Worm (Caenorhabditis elegans): ENCODE data around the gene C35D6.13.
"Not testable (repeated sequence)": the region's sequence is repeated elsewhere in the genome, so short reads cannot be mapped to it uniquely, and the experiment has no call there.

Gene C35D6.13

ce11 chrIV:16336721-16337120, at the start of gene C35D6.13:
TSS of gene C35D6.13 (plus strand) at chrIV:16337021.
- TF ChIP-seq tbx-2 (tag; optimal IDR thresholded peaks at IDR 0.05): no peak
- no peak for TF ChIP-seq eor-1 (tag; optimal IDR thresholded peaks at IDR 0.05)
- no peak for TF ChIP-seq ceh-9 (tag; optimal IDR thresholded peaks at IDR 0.05)
- TF ChIP-seq nhr-12 (tag; optimal IDR thresholded peaks at IDR 0.05): no peak
- no peak for TF ChIP-seq nhr-11 (tag; optimal IDR thresholded peaks at IDR 0.05)
- no peak for TF ChIP-seq nhr-67 (tag; optimal IDR thresholded peaks at IDR 0.05)
- no peak for TF ChIP-seq skn-1 (tag; optimal IDR thresholded peaks at IDR 0.05)
- TF ChIP-seq egl-5 (tag; optimal IDR thresholded peaks at IDR 0.05): no peak
- TF ChIP-seq ztf-4 (tag; optimal IDR thresholded peaks at IDR 0.05): no peak
- TF ChIP-seq unc-39 (tag; optimal IDR thresholded peaks at IDR 0.05): no peak
- TF ChIP-seq fkh-10 (GFP tag; optimal IDR thresholded peaks at IDR 0.05): no peak

DNA sequence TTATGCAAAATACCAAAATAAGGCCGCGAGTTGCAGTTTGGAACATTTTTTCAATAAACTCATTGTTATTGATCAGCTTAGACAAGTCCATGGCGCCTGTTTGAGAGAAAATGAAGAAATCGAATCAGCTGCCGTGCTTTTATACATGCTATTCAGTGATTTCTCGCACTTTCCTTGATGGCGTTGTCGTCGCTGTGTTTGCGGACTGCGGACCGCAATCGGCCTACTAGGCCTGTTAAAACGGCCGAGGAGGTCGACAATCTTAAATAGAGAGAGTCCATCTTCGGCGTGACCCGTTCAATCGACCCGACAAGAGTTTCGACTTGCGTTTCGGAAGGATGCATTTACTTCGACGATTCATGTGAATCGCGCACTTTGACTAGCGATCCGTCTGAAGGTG, 46.1 kb upstream of the C35D6.13 start, which contains the start of gene srz-75:
Gene srz-75, minus strand, starts transcription at position 101 of the 400 bp plus-strand sequence.
- no peak for TF ChIP-seq fos-1 (tag; optimal IDR thresholded peaks at IDR 0.05)

ce11 chrIV:16293889-16294288, 42.9 kb upstream of the C35D6.13 start:
- TF ChIP-seq nhr-43 (tag; optimal IDR thresholded peaks at IDR 0.05; ENCODE audit: poor library complexity, severe bottlenecking) (no peak), elt-2 (tag; optimal IDR thresholded peaks at IDR 0.05) (peak; percentile 68)

- TF ChIP-seq ceh-82 (tag; optimal IDR thresholded peaks at IDR 0.05) (no peak), ztf-4 (tag; optimal IDR thresholded peaks at IDR 0.05) (no peak), eor-1 (tag; optimal IDR thresholded peaks at IDR 0.05) (no peak), unc-39 (tag; optimal IDR thresholded peaks at IDR 0.05) (no peak), nhr-76 (tag; optimal IDR thresholded peaks at IDR 0.05) (no peak), ceh-16 (tag; optimal IDR thresholded peaks at IDR 0.05) (no peak), nhr-23 (tag; optimal IDR thresholded peaks at IDR 0.05) (no peak), nfya-1 (tag; optimal IDR thresholded peaks at IDR 0.05; ENCODE audit: insufficient read depth) (no peak), lsy-12 (tag; optimal IDR thresholded peaks at IDR 0.05) (no peak), fos-1 (tag; optimal IDR thresholded peaks at IDR 0.05) (no peak), egl-27 (tag; optimal IDR thresholded peaks at IDR 0.05) (no peak), lin-39 (tag; optimal IDR thresholded peaks at IDR 0.05) (no peak), zag-1 (tag; optimal IDR thresholded peaks at IDR 0.05) (no peak), nhr-237 (tag; optimal IDR thresholded peaks at IDR 0.05) (no peak), fkh-2 (tag; optimal IDR thresholded peaks at IDR 0.05) (no peak)
Measured at ce11 chrIV:16298851-16299250, 38.0 kb upstream of the C35D6.13 start, which contains the start of gene srz-72. TSS of gene srz-72 (plus strand) at chrIV:16299151.

- no peak for TF ChIP-seq ceh-16 (tag; optimal IDR thresholded peaks at IDR 0.05)
- no peak for TF ChIP-seq zag-1 (tag; optimal IDR thresholded peaks at IDR 0.05)
- no peak for TF ChIP-seq nfya-1 (tag; optimal IDR thresholded peaks at IDR 0.05; ENCODE audit: insufficient read depth)
- TF ChIP-seq aly-2 (tag; optimal IDR thresholded peaks at IDR 0.05): no peak
- TF ChIP-seq ceh-9 (tag; optimal IDR thresholded peaks at IDR 0.05): no peak
- no peak for TF ChIP-seq nhr-76 (tag; optimal IDR thresholded peaks at IDR 0.05)
- no peak for TF ChIP-seq daf-12 (tag; optimal IDR thresholded peaks at IDR 0.05)
- no peak for TF ChIP-seq ZK546.5 (tag; optimal IDR thresholded peaks at IDR 0.05)
- no peak for TF ChIP-seq ztf-11 (tag; optimal IDR thresholded peaks at IDR 0.05)
- no peak for TF ChIP-seq ztf-4 (tag; optimal IDR thresholded peaks at IDR 0.05)
- no peak for TF ChIP-seq nhr-43 (tag; optimal IDR thresholded peaks at IDR 0.05; ENCODE audit: poor library complexity, severe bottlenecking)
- no peak for TF ChIP-seq R02D3.7 (tag; optimal IDR thresholded peaks at IDR 0.05)
- TF ChIP-seq nhr-11 (tag; optimal IDR thresholded peaks at IDR 0.05): no peak
- TF ChIP-seq ceh-28 (tag; optimal IDR thresholded peaks at IDR 0.05): no peak
- TF ChIP-seq lin-39 (tag; optimal IDR thresholded peaks at IDR 0.05): no peak
- TF ChIP-seq fkh-10 (GFP tag; optimal IDR thresholded peaks at IDR 0.05): no peak
- TF ChIP-seq fkh-2 (tag; optimal IDR thresholded peaks at IDR 0.05): no peak
- TF ChIP-seq pqm-1 (tag; optimal IDR thresholded peaks at IDR 0.05): no peak
Measured at ce11 chrIV:16306918-16307317, 29.9 kb upstream of the C35D6.13 start.

DNA sequence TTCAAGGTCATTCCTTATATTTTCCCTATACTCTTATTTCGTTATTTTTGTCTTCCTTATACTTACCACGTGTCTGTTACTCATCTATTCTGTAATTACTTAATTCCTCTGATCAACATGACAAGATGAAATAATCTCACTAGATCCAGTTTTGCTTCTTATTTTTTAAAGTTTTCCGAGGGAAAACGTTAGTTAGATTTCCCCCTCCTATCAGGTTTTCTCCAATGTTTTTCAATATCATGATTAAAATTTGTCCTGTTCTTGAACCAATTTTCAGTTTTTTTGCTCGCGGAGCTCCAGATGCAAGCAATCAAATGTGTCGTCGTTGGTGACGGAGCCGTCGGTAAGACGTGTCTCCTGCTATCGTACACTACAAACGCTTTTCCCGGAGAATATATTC, 28.9 kb upstream of the C35D6.13 start, which contains the start of gene rac-2:
Gene rac-2, plus strand, starts transcription at position 301 of the 400 bp plus-strand sequence.
- not testable (repeated sequence) for TF ChIP-seq zag-1 (tag; optimal IDR thresholded peaks at IDR 0.05); elt-2 (tag; optimal IDR thresholded peaks at IDR 0.05); unc-62 (GFP tag; optimal IDR thresholded peaks at IDR 0.05)

Data from whole organism, L3 larva.